Worm (Caenorhabditis elegans) whole organism, young adult: ENCODE results near the gene F54F2.6.

Experiments
- Y56A3A.18 ChIP-seq: fragments of 200-800 bp; sonication (Bioruptor generic); IDR thresholded peaks from 2 replicates; pipeline ENCODE4 v1.3.6; 2022; ENCODE audit warnings: missing genetic modification reagents, missing genetic modification characterization, missing compliant biosample characterization
- Y67H2A.10 ChIP-seq: fragments of 200-800 bp; sonication (Bioruptor generic); conservative IDR thresholded peaks from 2 replicates; pipeline ENCODE4 v1.3.6; 2022; ENCODE audit warnings: missing genetic modification reagents, missing genetic modification characterization, missing compliant biosample characterization
- ceh-40 ChIP-seq: fragments of 200-800 bp; sonication (Bioruptor generic); IDR thresholded peaks from 2 replicates; pipeline ENCODE4 v1.3.6; 2022; ENCODE audit warnings: missing genetic modification characterization, missing compliant biosample characterization
- fkh-3 ChIP-seq: sonication (generic microtip); optimal IDR thresholded peaks from 2 replicates; lab custom pipeline; 2016; ENCODE audit warnings: mild to moderate bottlenecking, missing genetic modification characterization, missing compliant biosample characterization
- him-1 ChIP-seq: sonication (generic microtip); optimal IDR thresholded peaks from 2 replicates; lab custom pipeline; 2016; ENCODE audit warnings: missing genotype, missing genetic modification reagents, missing genetic modification characterization, missing compliant biosample characterization
- lin-35 ChIP-seq, 3 experiments: fragments of 150-350 bp in 2 of 3; sonication (generic microtip) in 1 of 3; optimal IDR thresholded peaks; 2 replicates each; lab custom pipeline; 2014 to 2018; ENCODE audit warnings: missing biosample characterization in 3 of 3, missing genetic modification characterization in 3 of 3, missing genetic modification reagents in 3 of 3
- nhr-120 ChIP-seq: fragments of 200-800 bp; sonication (Bioruptor generic); IDR thresholded peaks from 2 replicates; pipeline ENCODE4 v1.3.6; 2022; ENCODE audit warnings: missing genetic modification characterization, missing compliant biosample characterization
- nhr-80 ChIP-seq: sonication (generic microtip); optimal IDR thresholded peaks from 2 replicates; lab custom pipeline; 2016; ENCODE audit warnings: missing genetic modification characterization, missing compliant biosample characterization
- rcor-1 ChIP-seq: fragments of 200-800 bp; sonication (Bioruptor generic); IDR thresholded peaks from 2 replicates; pipeline ENCODE4 v1.3.6; 2022; ENCODE audit warnings: missing genetic modification reagents, missing genetic modification characterization, missing compliant biosample characterization
- snpc-4 ChIP-seq, 5 experiments: fragments of 150-350 bp in 1 of 5; sonication (generic microtip) in 4 of 5; optimal IDR thresholded peaks; 2 replicates each; lab custom pipeline; 2014 to 2018; ENCODE audit warnings: missing genetic modification characterization in 5 of 5, missing biosample characterization in 3 of 5, antibody characterized with exemption in 2 of 5, mild to moderate bottlenecking in 2 of 5, missing compliant biosample characterization in 2 of 5, missing genotype in 2 of 5, moderate library complexity in 2 of 5, missing genetic modification reagents in 1 of 5
- unc-62 ChIP-seq: fragments of 150-350 bp; optimal IDR thresholded peaks from 2 replicates; lab custom pipeline; 2014; ENCODE audit warnings: missing biosample characterization, missing genetic modification reagents, missing genetic modification characterization

DNA sequence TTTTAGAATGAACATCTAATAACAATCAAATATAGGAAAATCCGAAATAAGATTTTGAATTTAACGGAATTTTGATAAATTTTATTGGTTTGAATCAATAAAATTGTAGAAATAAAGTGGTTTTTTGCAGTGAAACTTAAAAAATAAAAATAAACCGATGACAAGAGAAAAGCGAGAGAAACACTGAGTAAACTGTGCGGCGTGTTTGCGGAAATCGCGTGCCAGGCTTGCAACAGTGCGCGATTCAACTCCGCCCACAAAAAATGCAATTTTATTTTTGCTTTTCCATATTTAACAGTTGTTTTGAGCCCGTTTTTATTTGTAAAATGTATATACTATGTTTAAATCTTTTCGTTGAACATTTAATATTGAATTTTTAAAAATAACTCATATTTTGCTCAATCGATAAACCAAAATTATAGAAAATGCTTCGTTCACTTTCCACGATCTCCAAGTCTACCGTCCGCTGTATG, 32.6 kb downstream of the F54F2.6 start, which contains the start of gene mtss-1:
- no peak for TF ChIP-seq Y67H2A.10 (GFP tag; lab: Robert Waterston, UW)
- TF ChIP-seq unc-62, result no peak
- TF ChIP-seq him-1 (tag; lab: Kevin White, UChicago), result no peak
- peak; percentile 27 for TF ChIP-seq nhr-80 (tag; lab: Kevin White, UChicago)
- no peak for TF ChIP-seq Y56A3A.18 (GFP tag; lab: Robert Waterston, UW)
- no peak for TF ChIP-seq ceh-40 (GFP tag; lab: Robert Waterston, UW)
- TF ChIP-seq snpc-4 (GFP tag; optimal IDR thresholded peaks at IDR 0.05; lab: Kevin White, UChicago), result peak; percentile 3
- peak in 2 of 4 experiments; percentile 33 to 53 for TF ChIP-seq snpc-4 (tag; optimal IDR thresholded peaks at IDR 0.05; lab: Kevin White, UChicago)
- no peak for TF ChIP-seq fkh-3 (tag; lab: Kevin White, UChicago)
- TF ChIP-seq lin-35 (GFP tag; optimal IDR thresholded peaks at IDR 0.05; lab: Kevin White, UChicago), result peak in 1 of 3 experiments; percentile 15
- TF ChIP-seq rcor-1 (GFP tag; lab: Robert Waterston, UW), result no peak; the same call in 1 of the 2 replicates
- TF ChIP-seq nhr-120, result no peak
